Fruit fly (Drosophila melanogaster) whole organism, embryonic: Measurements from ENCODE around the gene bon.

ENCODE experiments used
- CG10267 ChIP-seq: fragments of 200-800 bp; sonication (Bioruptor generic); optimal IDR thresholded peaks from 2 replicates; lab custom pipeline; 2018; ENCODE audit warnings: missing biosample characterization, mild to moderate bottlenecking, missing genetic modification characterization, moderate library complexity
- CG10543 ChIP-seq: fragments of 200-800 bp; sonication (Bioruptor generic); optimal IDR thresholded peaks from 3 replicates; lab custom pipeline; 2017; ENCODE audit warnings: missing biosample characterization, mild to moderate bottlenecking, missing genetic modification characterization, moderate library complexity
- CG11504 ChIP-seq: fragments of 200-800 bp; sonication (Bioruptor generic); optimal IDR thresholded peaks from 3 replicates; lab custom pipeline; 2019; ENCODE audit warnings: missing biosample characterization, mild to moderate bottlenecking, missing genetic modification characterization, moderate library complexity
- CG11560 ChIP-seq: fragments of 200-800 bp; sonication (Bioruptor generic); IDR thresholded peaks from 3 replicates; pipeline ENCODE4 v1.3.6; 2022; ENCODE audit warnings: missing biosample characterization, missing genetic modification characterization
- CG13123 ChIP-seq: fragments of 200-800 bp; sonication (Bioruptor generic); optimal IDR thresholded peaks from 2 replicates; lab custom pipeline; 2016; ENCODE audit warnings: missing biosample characterization, missing genetic modification characterization
- CG13287 ChIP-seq: fragments of 200-800 bp; sonication (Bioruptor generic); IDR thresholded peaks from 2 replicates; pipeline ENCODE4 v1.3.6; 2022; ENCODE audit warnings: missing biosample characterization, missing genetic modification characterization; ENCODE audit not compliant: partially characterized antibody
- CG13296 ChIP-seq: fragments of 200-800 bp; sonication (Bioruptor generic); optimal IDR thresholded peaks from 3 replicates; lab custom pipeline; 2018; ENCODE audit warnings: missing biosample characterization, mild to moderate bottlenecking, missing genetic modification characterization
- CG14965 ChIP-seq: fragments of 200-800 bp; sonication (Bioruptor generic); optimal IDR thresholded peaks from 2 replicates; lab custom pipeline; 2016; ENCODE audit warnings: missing biosample characterization, missing genetic modification characterization, borderline replicate concordance
- CG15696 ChIP-seq: fragments of 200-800 bp; sonication (Bioruptor generic); optimal IDR thresholded peaks from 2 replicates; lab custom pipeline; 2019; ENCODE audit warnings: missing biosample characterization, mild to moderate bottlenecking, missing genetic modification characterization, moderate library complexity
- CG16863 ChIP-seq: fragments of 200-800 bp; sonication (Bioruptor generic); optimal IDR thresholded peaks from 3 replicates; lab custom pipeline; 2016; ENCODE audit warnings: missing biosample characterization, missing genetic modification characterization
- CG18599 ChIP-seq: fragments of 200-800 bp; sonication (Bioruptor generic); optimal IDR thresholded peaks from 3 replicates; lab custom pipeline; 2017; ENCODE audit warnings: missing biosample characterization, missing genetic modification characterization, mild to moderate bottlenecking, moderate library complexity, missing genetic modification reagents
- CG2120 ChIP-seq: fragments of 200-800 bp; sonication (Bioruptor generic); optimal IDR thresholded peaks from 3 replicates; lab custom pipeline; 2016; ENCODE audit warnings: missing biosample characterization, missing genetic modification characterization
- CG30403 ChIP-seq: fragments of 200-800 bp; sonication (Bioruptor generic); optimal IDR thresholded peaks from 3 replicates; lab custom pipeline; 2016; ENCODE audit warnings: missing biosample characterization, missing genetic modification characterization
- CG3065 ChIP-seq: fragments of 200-800 bp; sonication (Bioruptor generic); optimal IDR thresholded peaks from 2 replicates; lab custom pipeline; 2016; ENCODE audit warnings: missing biosample characterization, missing genetic modification characterization
- CG3163 ChIP-seq: fragments of 200-800 bp; sonication (Bioruptor generic); optimal IDR thresholded peaks from 3 replicates; lab custom pipeline; 2016; ENCODE audit warnings: missing biosample characterization, missing genetic modification characterization
- CG32532 ChIP-seq: fragments of 200-800 bp; sonication (Bioruptor generic); IDR thresholded peaks from 2 replicates; pipeline ENCODE4 v1.3.6; 2022; ENCODE audit warnings: missing biosample characterization, missing genetic modification characterization
- CG34376 ChIP-seq: fragments of 200-800 bp; sonication (Bioruptor generic); optimal IDR thresholded peaks from 2 replicates; lab custom pipeline; 2018; ENCODE audit warnings: missing biosample characterization, mild to moderate bottlenecking, missing genetic modification characterization
- CG4404 ChIP-seq: fragments of 200-800 bp; sonication (Bioruptor generic); IDR thresholded peaks from 2 replicates; pipeline ENCODE4 v1.3.6; 2022; ENCODE audit warnings: missing biosample characterization, missing genetic modification characterization
- CG5180 ChIP-seq: fragments of 200-800 bp; sonication (Bioruptor generic); optimal IDR thresholded peaks from 3 replicates; lab custom pipeline; 2017; ENCODE audit warnings: missing biosample characterization, missing genetic modification characterization, mild to moderate bottlenecking, moderate library complexity, missing genetic modification reagents
- CG6854 ChIP-seq: fragments of 200-800 bp; sonication (Bioruptor generic); optimal IDR thresholded peaks from 3 replicates; lab custom pipeline; 2017; ENCODE audit warnings: missing biosample characterization, mild to moderate bottlenecking, missing genetic modification characterization
- CG7786 ChIP-seq: fragments of 200-800 bp; sonication (Bioruptor generic); optimal IDR thresholded peaks from 2 replicates; lab custom pipeline; 2016; ENCODE audit warnings: missing biosample characterization, missing genetic modification characterization
- CG8924 ChIP-seq: fragments of 200-800 bp; optimal IDR thresholded peaks from 3 replicates; lab custom pipeline; 2019; ENCODE audit warnings: missing biosample characterization, mild to moderate bottlenecking, missing genetic modification characterization, moderate library complexity
- E2f2 ChIP-seq: fragments of 200-800 bp; sonication (Bioruptor generic); IDR thresholded peaks from 2 replicates; pipeline ENCODE4 v1.3.6; 2022; ENCODE audit warnings: missing biosample characterization, missing genetic modification characterization
- Gug ChIP-seq: fragments of 200-800 bp; sonication (Bioruptor generic); IDR thresholded peaks from 4 replicates; pipeline ENCODE4 v1.3.6; 2022; ENCODE audit warnings: missing biosample characterization, missing genetic modification characterization
- Hey ChIP-seq: fragments of 200-800 bp; sonication (Bioruptor generic); optimal IDR thresholded peaks from 3 replicates; lab custom pipeline; 2018; ENCODE audit warnings: missing biosample characterization, mild to moderate bottlenecking, missing genetic modification characterization
- HmgZ ChIP-seq: fragments of 200-800 bp; sonication (Bioruptor generic); optimal IDR thresholded peaks from 2 replicates; lab custom pipeline; 2018; ENCODE audit warnings: missing biosample characterization, mild to moderate bottlenecking, missing genetic modification characterization
- Hmr ChIP-seq: fragments of 200-800 bp; sonication (Bioruptor generic); optimal IDR thresholded peaks from 3 replicates; lab custom pipeline; 2017; ENCODE audit warnings: mild to moderate bottlenecking, missing biosample characterization, missing genetic modification reagents, missing genetic modification characterization
- Hmx ChIP-seq: fragments of 200-800 bp; sonication (Bioruptor generic); optimal IDR thresholded peaks from 2 replicates; lab custom pipeline; 2016; ENCODE audit warnings: missing biosample characterization, missing genetic modification characterization
- Lim3 ChIP-seq: fragments of 200-800 bp; sonication (Bioruptor generic); IDR thresholded peaks from 2 replicates; pipeline ENCODE4 v1.3.6; 2022; ENCODE audit warnings: missing biosample characterization, missing genetic modification characterization
- Mad ChIP-seq: fragments of 200-800 bp; sonication (Bioruptor generic); optimal IDR thresholded peaks from 2 replicates; lab custom pipeline; 2016; ENCODE audit warnings: missing biosample characterization, missing genetic modification characterization
- NFAT ChIP-seq: fragments of 200-800 bp; sonication (Bioruptor generic); IDR thresholded peaks from 2 replicates; pipeline ENCODE4 v1.3.6; 2022; ENCODE audit warnings: missing biosample characterization, missing genetic modification characterization
- Trl ChIP-seq, 3 experiments: fragments of >200 bp in 2 of 3; fragments of 200-800 bp in 1 of 3; sonication (Bioruptor generic) in 1 of 3; optimal IDR thresholded peaks; 2 replicates in 1 of 3; 3 replicates in 2 of 3; lab custom pipeline; 2016 to 2017; ENCODE audit warnings: missing biosample characterization in 1 of 3, missing genetic modification characterization in 1 of 3
- bab2 ChIP-seq: fragments of 200-800 bp; sonication (Bioruptor generic); optimal IDR thresholded peaks from 2 replicates; lab custom pipeline; 2016; ENCODE audit warnings: missing biosample characterization, missing genetic modification characterization
- chif ChIP-seq, 2 experiments: fragments of 200-800 bp; sonication (Bioruptor generic); optimal IDR thresholded peaks; 3 replicates each; lab custom pipeline; 2016; ENCODE audit warnings: missing biosample characterization in 2 of 2, missing genetic modification characterization in 2 of 2
- chinmo ChIP-seq: fragments of 200-800 bp; sonication (Bioruptor generic); IDR thresholded peaks from 4 replicates; pipeline ENCODE4 v1.3.6; 2022; ENCODE audit warnings: missing biosample characterization, missing genetic modification characterization; ENCODE audit not compliant: partially characterized antibody
- disco-r ChIP-seq: fragments of 200-800 bp; sonication (Bioruptor generic); optimal IDR thresholded peaks from 2 replicates; lab custom pipeline; 2016; ENCODE audit warnings: missing biosample characterization, missing genetic modification characterization
- ems ChIP-seq: fragments of 200-800 bp; sonication (Bioruptor generic); optimal IDR thresholded peaks from 3 replicates; lab custom pipeline; 2016; ENCODE audit warnings: missing biosample characterization, missing genetic modification characterization
- fru ChIP-seq: fragments of >200 bp; optimal IDR thresholded peaks from 2 replicates; lab custom pipeline; 2017
- gsb-n ChIP-seq: fragments of 200-800 bp; sonication (Bioruptor generic); optimal IDR thresholded peaks from 3 replicates; lab custom pipeline; 2018; ENCODE audit warnings: missing biosample characterization, mild to moderate bottlenecking, missing genetic modification characterization
- ind ChIP-seq: fragments of 200-800 bp; sonication (Bioruptor generic); optimal IDR thresholded peaks from 3 replicates; lab custom pipeline; 2016; ENCODE audit warnings: missing biosample characterization, missing genetic modification characterization
- ken ChIP-seq: fragments of 200-800 bp; sonication (Bioruptor generic); IDR thresholded peaks from 3 replicates; pipeline ENCODE4 v1.3.6; 2022; ENCODE audit warnings: missing biosample characterization, missing genetic modification characterization
- lbe ChIP-seq: fragments of 200-800 bp; sonication (Bioruptor generic); optimal IDR thresholded peaks from 2 replicates; lab custom pipeline; 2016; ENCODE audit warnings: missing biosample characterization, mild to moderate bottlenecking, missing genetic modification characterization
- lola ChIP-seq, 3 experiments: fragments of >200 bp in 2 of 3; fragments of 200-800 bp in 1 of 3; sonication (Bioruptor generic) in 1 of 3; optimal IDR thresholded peaks; 2 replicates each; lab custom pipeline; 2017 to 2019; ENCODE audit warnings: missing biosample characterization in 3 of 3, missing genetic modification characterization in 3 of 3, mild to moderate bottlenecking in 1 of 3, moderate library complexity in 1 of 3
- nom ChIP-seq: fragments of 200-800 bp; sonication (Bioruptor generic); optimal IDR thresholded peaks from 2 replicates; lab custom pipeline; 2017; ENCODE audit warnings: missing biosample characterization, missing genetic modification characterization, mild to moderate bottlenecking, moderate library complexity, missing genetic modification reagents
- pum ChIP-seq: fragments of 200-800 bp; sonication (Bioruptor generic); optimal IDR thresholded peaks from 2 replicates; lab custom pipeline; 2016; ENCODE audit warnings: missing biosample characterization, missing genetic modification characterization
- scrt ChIP-seq: fragments of 200-800 bp; sonication (Bioruptor generic); optimal IDR thresholded peaks from 2 replicates; lab custom pipeline; 2018; ENCODE audit warnings: missing biosample characterization, mild to moderate bottlenecking, missing genetic modification characterization, moderate library complexity
- slou ChIP-seq: fragments of 200-800 bp; sonication (Bioruptor generic); optimal IDR thresholded peaks from 3 replicates; lab custom pipeline; 2016; ENCODE audit warnings: missing biosample characterization, missing genetic modification characterization
- tna ChIP-seq: fragments of 200-800 bp; sonication (Bioruptor generic); IDR thresholded peaks from 2 replicates; pipeline ENCODE4 v1.3.6; 2022; ENCODE audit warnings: missing biosample characterization, missing genetic modification characterization; ENCODE audit not compliant: partially characterized antibody
- zen2 ChIP-seq: fragments of 200-800 bp; sonication (Bioruptor generic); IDR thresholded peaks from 3 replicates; pipeline ENCODE4 v1.3.6; 2022; ENCODE audit warnings: missing biosample characterization, missing genetic modification characterization; ENCODE audit not compliant: partially characterized antibody
- zfh1 ChIP-seq: fragments of 200-800 bp; sonication (Bioruptor generic); IDR thresholded peaks from 3 replicates; pipeline ENCODE4 v1.3.6; 2022; ENCODE audit warnings: missing biosample characterization, missing genetic modification characterization

bon gene

DNA sequence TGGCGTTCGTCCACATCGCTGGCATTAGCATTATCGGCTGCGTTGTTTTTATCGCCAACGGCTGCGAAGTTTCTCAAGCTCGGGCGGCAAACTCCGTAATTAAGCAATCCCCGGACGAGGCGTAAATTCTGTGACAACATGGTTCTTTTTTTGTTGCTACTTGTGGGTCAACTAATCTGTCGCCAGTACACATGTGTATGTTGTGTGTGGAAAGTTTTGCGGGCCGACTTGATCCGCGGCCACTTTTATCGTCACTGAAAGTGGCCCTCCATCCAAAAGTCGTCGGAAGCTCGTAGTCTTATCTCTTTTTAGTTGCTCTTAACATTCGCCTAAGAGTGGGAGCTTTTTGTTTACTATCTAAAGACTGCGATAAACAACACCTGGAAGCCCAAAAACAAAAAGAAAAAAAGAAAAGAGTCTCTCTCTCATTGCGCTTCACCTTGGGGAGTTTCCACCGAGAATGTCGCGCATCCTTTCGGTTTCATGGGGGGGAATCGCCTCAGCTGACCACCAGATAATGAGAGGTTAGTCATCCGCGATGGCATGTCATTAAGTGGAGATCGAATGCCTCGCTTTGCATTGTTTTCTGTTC lies 29.0 kb upstream of the bon start, which contains the start of gene CG10877 (continued):
- TF ChIP-seq CG11560 (no peak), HmgZ (tag; lab: Kevin White, UChicago) (peak; percentile 33), Mad (no peak), CG13123 (no peak), CG7786 (GFP tag; lab: Kevin White, UChicago) (no peak), CG13287 (GFP tag; lab: Robert Waterston, UW) (peak; percentile 20; the same call in 1 of the 2 replicates), tna (no peak), lola (GFP tag; optimal IDR thresholded peaks at IDR 0.05; lab: Kevin White, UChicago) (no peak), Lim3 (GFP tag; lab: Robert Waterston, UW) (no peak), zen2 (GFP tag; lab: Robert Waterston, UW) (no peak), CG30403 (GFP tag; lab: Kevin White, UChicago) (no peak), Hey (tag; lab: Kevin White, UChicago) (no peak), CG13296 (no peak), CG14965 (GFP tag; lab: Kevin White, UChicago) (no peak), CG16863 (GFP tag; lab: Kevin White, UChicago) (no peak), Gug (GFP tag; lab: Robert Waterston, UW) (no peak), CG3163 (peak; percentile 92), CG11504 (tag; lab: Kevin White, UChicago) (no peak), CG18599 (GFP tag; lab: Kevin White, UChicago) (no peak), gsb-n (tag; lab: Kevin White, UChicago) (no peak), CG32532 (GFP tag; lab: Robert Waterston, UW) (no peak), CG4404 (GFP tag; lab: Robert Waterston, UW) (no peak), CG34376 (GFP tag; lab: Kevin White, UChicago) (peak; percentile 64), fru (lab: Kevin White, UChicago) (no peak), CG10267 (tag; lab: Kevin White, UChicago) (no peak), Hmr (GFP tag; lab: Kevin White, UChicago) (no peak), chif (GFP tag; optimal IDR thresholded peaks at IDR 0.05; lab: Kevin White, UChicago) (no peak), Trl (optimal IDR thresholded peaks at IDR 0.05; lab: Kevin White, UChicago) (peak; percentile 34 to 53), Trl (GFP tag; optimal IDR thresholded peaks at IDR 0.05; lab: Kevin White, UChicago) (no peak), zfh1 (no peak), Hmx (GFP tag; lab: Kevin White, UChicago) (no peak), chinmo (GFP tag; lab: Robert Waterston, UW) (0 out of 4 replicates have a peak, but pooled peaks have one; percentile 36), CG5180 (GFP tag; lab: Kevin White, UChicago) (peak; percentile 5), CG10543 (GFP tag; lab: Kevin White, UChicago) (peak; percentile 43), bab2 (GFP tag; lab: Kevin White, UChicago) (no peak), CG3065 (GFP tag; lab: Kevin White, UChicago) (no peak), slou (GFP tag; lab: Kevin White, UChicago) (no peak), disco-r (GFP tag; lab: Kevin White, UChicago) (no peak), pum (GFP tag; lab: Kevin White, UChicago) (no peak), CG2120 (GFP tag; lab: Kevin White, UChicago) (no peak), CG6854 (GFP tag; lab: Kevin White, UChicago) (no peak), ind (GFP tag; lab: Kevin White, UChicago) (no peak), CG8924 (tag; lab: Kevin White, UChicago) (no peak), nom (peak; percentile 71), NFAT (GFP tag; lab: Robert Waterston, UW) (peak; percentile 33; the same call in 1 of the 2 replicates), lbe (GFP tag; lab: Kevin White, UChicago) (no peak), scrt (GFP tag; lab: Kevin White, UChicago) (no peak), E2f2 (GFP tag; lab: Robert Waterston, UW) (no peak), CG15696 (no peak), ems (GFP tag; lab: Kevin White, UChicago) (no peak), ken (no peak)
